Fruit fly (Drosophila melanogaster) whole organism, embryonic: ENCODE measurements around the gene CG46459.

Experiments used
- CG10147 ChIP-seq: fragments of 200-800 bp; sonication (Bioruptor generic); optimal IDR thresholded peaks from 2 replicates; lab custom pipeline; 2019; ENCODE audit warnings: missing biosample characterization, mild to moderate bottlenecking, missing genetic modification characterization, moderate library complexity
- CG12219 ChIP-seq: fragments of 200-800 bp; sonication (Bioruptor generic); optimal IDR thresholded peaks from 3 replicates; lab custom pipeline; 2018; ENCODE audit warnings: missing biosample characterization, mild to moderate bottlenecking, missing genetic modification characterization
- CG13296 ChIP-seq: fragments of 200-800 bp; sonication (Bioruptor generic); optimal IDR thresholded peaks from 3 replicates; lab custom pipeline; 2018; ENCODE audit warnings: missing biosample characterization, mild to moderate bottlenecking, missing genetic modification characterization
- CG1603 ChIP-seq: fragments of 200-800 bp; sonication (Bioruptor generic); optimal IDR thresholded peaks from 2 replicates; lab custom pipeline; 2019; ENCODE audit warnings: missing biosample characterization, mild to moderate bottlenecking, missing genetic modification characterization, moderate library complexity
- CG1647 ChIP-seq: fragments of 200-800 bp; sonication (Bioruptor generic); optimal IDR thresholded peaks from 3 replicates; lab custom pipeline; 2016; ENCODE audit warnings: missing biosample characterization, missing genetic modification characterization
- CG17328 ChIP-seq: fragments of 200-800 bp; sonication (Bioruptor generic); IDR thresholded peaks from 2 replicates; pipeline ENCODE4 v1.3.6; 2022; ENCODE audit warnings: missing biosample characterization, missing genetic modification characterization
- CG17612 ChIP-seq: fragments of 200-800 bp; sonication (Bioruptor generic); IDR thresholded peaks from 2 replicates; pipeline ENCODE4 v1.3.6; 2022; ENCODE audit warnings: missing biosample characterization, missing genetic modification characterization
- CG18599 ChIP-seq: fragments of 200-800 bp; sonication (Bioruptor generic); optimal IDR thresholded peaks from 3 replicates; lab custom pipeline; 2017; ENCODE audit warnings: missing biosample characterization, missing genetic modification characterization, mild to moderate bottlenecking, moderate library complexity, missing genetic modification reagents
- CG2875 ChIP-seq: fragments of 200-800 bp; sonication (Bioruptor generic); optimal IDR thresholded peaks from 2 replicates; lab custom pipeline; 2017; ENCODE audit warnings: missing biosample characterization, mild to moderate bottlenecking, missing genetic modification characterization, missing genetic modification reagents
- CG3847 ChIP-seq: fragments of 200-800 bp; sonication (Bioruptor generic); IDR thresholded peaks from 2 replicates; pipeline ENCODE4 v1.3.6; 2022; ENCODE audit warnings: missing biosample characterization, missing genetic modification characterization
- CG4328 ChIP-seq: fragments of 200-800 bp; sonication (Bioruptor generic); optimal IDR thresholded peaks from 3 replicates; lab custom pipeline; 2017; ENCODE audit warnings: missing biosample characterization, missing genetic modification reagents, missing genetic modification characterization
- CG4404 ChIP-seq: fragments of 200-800 bp; sonication (Bioruptor generic); IDR thresholded peaks from 2 replicates; pipeline ENCODE4 v1.3.6; 2022; ENCODE audit warnings: missing biosample characterization, missing genetic modification characterization
- CG4707 ChIP-seq: fragments of 200-800 bp; sonication (Bioruptor generic); optimal IDR thresholded peaks from 2 replicates; lab custom pipeline; 2018; ENCODE audit warnings: missing biosample characterization, mild to moderate bottlenecking, missing genetic modification characterization, moderate library complexity
- CG5180 ChIP-seq: fragments of 200-800 bp; sonication (Bioruptor generic); optimal IDR thresholded peaks from 3 replicates; lab custom pipeline; 2017; ENCODE audit warnings: missing biosample characterization, missing genetic modification characterization, mild to moderate bottlenecking, moderate library complexity, missing genetic modification reagents
- CG5953 ChIP-seq: fragments of 200-800 bp; sonication (Bioruptor generic); IDR thresholded peaks from 2 replicates; pipeline ENCODE4 v1.3.6; 2022; ENCODE audit warnings: missing biosample characterization, missing genetic modification characterization
- CG6689 ChIP-seq: fragments of 200-800 bp; sonication (Bioruptor generic); IDR thresholded peaks from 2 replicates; pipeline ENCODE4 v1.3.6; 2022; ENCODE audit warnings: missing biosample characterization, missing genetic modification characterization
- CG7963 ChIP-seq: fragments of 200-800 bp; sonication (Bioruptor generic); IDR thresholded peaks from 3 replicates; pipeline ENCODE4 v1.3.6; 2022; ENCODE audit warnings: missing biosample characterization, missing genetic modification characterization; ENCODE audit not compliant: partially characterized antibody
- CG7987 ChIP-seq: fragments of 200-800 bp; sonication (Bioruptor generic); optimal IDR thresholded peaks from 2 replicates; lab custom pipeline; 2018; ENCODE audit warnings: missing biosample characterization, mild to moderate bottlenecking, missing genetic modification characterization, moderate library complexity
- CG9797 ChIP-seq: fragments of 200-800 bp; sonication (Bioruptor generic); optimal IDR thresholded peaks from 3 replicates; lab custom pipeline; 2018; ENCODE audit warnings: missing biosample characterization, mild to moderate bottlenecking, missing genetic modification characterization
- D19A ChIP-seq: fragments of 200-800 bp; optimal IDR thresholded peaks from 3 replicates; lab custom pipeline; 2019; ENCODE audit warnings: missing biosample characterization, mild to moderate bottlenecking, missing genetic modification characterization, moderate library complexity
- Doc3 ChIP-seq: fragments of 200-800 bp; sonication (Bioruptor generic); IDR thresholded peaks from 3 replicates; pipeline ENCODE4 v1.3.6; 2022; ENCODE audit warnings: missing biosample characterization, missing genetic modification characterization; ENCODE audit not compliant: partially characterized antibody
- Dp ChIP-seq: fragments of 200-800 bp; sonication (Bioruptor generic); optimal IDR thresholded peaks from 2 replicates; lab custom pipeline; 2018; ENCODE audit warnings: missing biosample characterization, mild to moderate bottlenecking, missing genetic modification characterization, moderate library complexity
- E2f2 ChIP-seq: fragments of 200-800 bp; sonication (Bioruptor generic); IDR thresholded peaks from 2 replicates; pipeline ENCODE4 v1.3.6; 2022; ENCODE audit warnings: missing biosample characterization, missing genetic modification characterization
- ERR ChIP-seq: fragments of 200-800 bp; sonication (Bioruptor generic); optimal IDR thresholded peaks from 2 replicates; lab custom pipeline; 2016; ENCODE audit warnings: missing biosample characterization, missing genetic modification characterization
- HmgZ ChIP-seq: fragments of 200-800 bp; sonication (Bioruptor generic); optimal IDR thresholded peaks from 2 replicates; lab custom pipeline; 2018; ENCODE audit warnings: missing biosample characterization, mild to moderate bottlenecking, missing genetic modification characterization
- Hr3 ChIP-seq: fragments of 200-800 bp; sonication (Bioruptor generic); optimal IDR thresholded peaks from 3 replicates; lab custom pipeline; 2016; ENCODE audit warnings: missing biosample characterization, missing genetic modification characterization
- MTF-1 ChIP-seq: fragments of 200-800 bp; sonication (Bioruptor generic); optimal IDR thresholded peaks from 2 replicates; lab custom pipeline; 2018; ENCODE audit warnings: missing biosample characterization, mild to moderate bottlenecking, missing genetic modification characterization, borderline replicate concordance
- NC2α ChIP-seq: fragments of 200-800 bp; sonication (Bioruptor generic); optimal IDR thresholded peaks from 2 replicates; lab custom pipeline; 2016; ENCODE audit warnings: missing biosample characterization, missing genetic modification characterization
- Optix ChIP-seq: fragments of 200-800 bp; sonication (Bioruptor generic); IDR thresholded peaks from 3 replicates; pipeline ENCODE4 v1.3.6; 2022; ENCODE audit warnings: missing biosample characterization, missing genetic modification characterization
- PHDP ChIP-seq: fragments of 200-800 bp; sonication (Bioruptor generic); optimal IDR thresholded peaks from 3 replicates; lab custom pipeline; 2018; ENCODE audit warnings: missing biosample characterization, mild to moderate bottlenecking, missing genetic modification characterization, moderate library complexity
- Poxn ChIP-seq: fragments of 200-800 bp; sonication (Bioruptor generic); IDR thresholded peaks from 2 replicates; pipeline ENCODE4 v1.3.6; 2022; ENCODE audit warnings: missing biosample characterization, missing genetic modification characterization
- Side ChIP-seq: fragments of 200-800 bp; sonication (Bioruptor generic); optimal IDR thresholded peaks from 2 replicates; lab custom pipeline; 2016; ENCODE audit warnings: missing biosample characterization, missing genetic modification characterization
- Xrp1 ChIP-seq: fragments of 200-800 bp; sonication (Bioruptor generic); IDR thresholded peaks from 2 replicates; pipeline ENCODE4 v1.3.6; 2022; ENCODE audit warnings: missing biosample characterization, missing genetic modification characterization
- ash1 ChIP-seq: fragments of 200-800 bp; sonication (Bioruptor generic); optimal IDR thresholded peaks from 2 replicates; lab custom pipeline; 2018; ENCODE audit warnings: missing biosample characterization, mild to moderate bottlenecking, missing genetic modification characterization
- az2 ChIP-seq: fragments of 200-800 bp; sonication (Bioruptor generic); optimal IDR thresholded peaks from 3 replicates; lab custom pipeline; 2016; ENCODE audit warnings: missing biosample characterization, missing genetic modification characterization
- cad ChIP-seq: fragments of >200 bp; optimal IDR thresholded peaks from 2 replicates; lab custom pipeline; 2017; ENCODE audit warnings: missing biosample characterization, missing genetic modification characterization
- eve ChIP-seq, 2 experiments: fragments of >200 bp; optimal IDR thresholded peaks; 2 replicates each; lab custom pipeline; 2017; ENCODE audit warnings: missing biosample characterization in 2 of 2, missing genetic modification characterization in 2 of 2
- fu2 ChIP-seq: fragments of 200-800 bp; sonication (Bioruptor generic); optimal IDR thresholded peaks from 2 replicates; lab custom pipeline; 2016; ENCODE audit warnings: missing biosample characterization, missing genetic modification characterization
- gsb ChIP-seq: fragments of 200-800 bp; sonication (Bioruptor generic); IDR thresholded peaks from 2 replicates; pipeline ENCODE4 v1.3.6; 2022; ENCODE audit warnings: missing biosample characterization, missing genetic modification characterization
- nerfin-1 ChIP-seq: fragments of 200-800 bp; sonication (Bioruptor generic); optimal IDR thresholded peaks from 3 replicates; lab custom pipeline; 2019; ENCODE audit warnings: missing biosample characterization, mild to moderate bottlenecking, missing genetic modification characterization, moderate library complexity
- org-1 ChIP-seq: fragments of 200-800 bp; sonication (Bioruptor generic); optimal IDR thresholded peaks from 2 replicates; lab custom pipeline; 2017; ENCODE audit warnings: missing biosample characterization, missing genetic modification characterization
- ranshi ChIP-seq: fragments of 200-800 bp; sonication (Bioruptor generic); IDR thresholded peaks from 2 replicates; pipeline ENCODE4 v1.3.6; 2022; ENCODE audit warnings: missing biosample characterization, missing genetic modification characterization
- scrt ChIP-seq: fragments of 200-800 bp; sonication (Bioruptor generic); optimal IDR thresholded peaks from 2 replicates; lab custom pipeline; 2018; ENCODE audit warnings: missing biosample characterization, mild to moderate bottlenecking, missing genetic modification characterization, moderate library complexity
- so ChIP-seq: fragments of 200-800 bp; sonication (Bioruptor generic); IDR thresholded peaks from 3 replicates; pipeline ENCODE4 v1.3.6; 2022; ENCODE audit warnings: missing biosample characterization, missing genetic modification characterization
- sqz ChIP-seq: fragments of 200-800 bp; sonication (Bioruptor generic); optimal IDR thresholded peaks from 3 replicates; lab custom pipeline; 2018; ENCODE audit warnings: missing biosample characterization, mild to moderate bottlenecking, missing genetic modification characterization
- tap ChIP-seq: fragments of 200-800 bp; optimal IDR thresholded peaks from 3 replicates; lab custom pipeline; 2019; ENCODE audit warnings: missing biosample characterization, mild to moderate bottlenecking, missing genetic modification characterization, moderate library complexity
- unpg ChIP-seq: fragments of 200-800 bp; sonication (Bioruptor generic); optimal IDR thresholded peaks from 3 replicates; lab custom pipeline; 2018; ENCODE audit warnings: missing biosample characterization, mild to moderate bottlenecking, missing genetic modification characterization, moderate library complexity
- wek ChIP-seq: fragments of 200-800 bp; sonication (Bioruptor generic); optimal IDR thresholded peaks from 3 replicates; lab custom pipeline; 2018; ENCODE audit warnings: missing biosample characterization, mild to moderate bottlenecking, missing genetic modification characterization, moderate library complexity
- zf30C ChIP-seq: fragments of 200-800 bp; sonication (Bioruptor generic); optimal IDR thresholded peaks from 3 replicates; lab custom pipeline; 2018; ENCODE audit warnings: missing biosample characterization, mild to moderate bottlenecking, missing genetic modification characterization

CG46459 gene

DNA sequence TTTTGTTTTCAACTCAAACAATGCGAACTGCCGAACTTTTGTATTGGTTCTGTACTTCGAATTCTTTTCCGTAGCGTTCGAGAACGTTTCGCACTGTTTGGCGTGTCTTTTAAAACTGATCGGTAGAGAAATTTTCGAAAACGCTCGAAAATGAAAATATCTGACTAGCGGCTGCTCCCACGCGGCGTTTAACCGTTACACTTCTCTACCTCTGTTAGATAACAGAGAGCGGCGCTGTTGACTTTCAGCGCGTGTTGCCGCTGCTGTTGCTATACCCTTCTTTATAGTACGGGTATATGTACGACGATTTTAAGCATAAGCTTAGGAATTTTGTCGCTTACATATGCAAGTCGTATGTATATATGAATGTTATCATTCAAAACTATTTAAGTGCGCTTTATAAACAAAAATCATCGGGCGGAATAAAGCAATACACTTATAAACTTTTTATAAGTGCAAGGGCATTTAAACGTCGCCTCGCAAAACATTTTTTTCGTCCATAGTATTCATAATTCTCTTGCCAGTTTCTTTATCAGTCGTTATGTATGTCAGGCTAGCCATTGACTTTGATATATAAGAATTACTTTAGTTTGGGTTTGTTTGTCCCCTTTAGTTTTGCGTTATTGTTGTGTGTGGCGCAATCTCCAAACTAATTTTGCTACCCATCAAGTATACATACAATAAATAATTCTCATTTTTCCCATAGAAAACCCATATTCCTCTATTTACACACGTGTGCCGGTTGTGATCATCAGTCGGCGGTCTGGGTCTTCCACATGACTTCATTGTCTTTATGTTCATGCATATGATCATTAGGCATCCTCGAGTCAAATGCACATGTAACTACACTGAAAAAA is 15.4 kb upstream of the CG46459 start, which contains the start of gene Phyhd1 (continued):
- peak; percentile 85 for TF ChIP-seq CG10147
- no peak for TF ChIP-seq Doc3
- TF ChIP-seq NC2α (GFP tag; lab: Kevin White, UChicago), result peak; percentile 93
- peak; percentile 94 for TF ChIP-seq CG2875 (GFP tag; lab: Kevin White, UChicago)
- peak; percentile 94 for TF ChIP-seq CG1647 (GFP tag; lab: Kevin White, UChicago)
- peak; percentile 81 for TF ChIP-seq MTF-1
- TF ChIP-seq E2f2 (GFP tag; lab: Robert Waterston, UW), result peak; percentile 76
- TF ChIP-seq CG4328 (GFP tag; lab: Kevin White, UChicago), result peak; percentile 37
- peak; percentile 81 for TF ChIP-seq nerfin-1 (tag; lab: Kevin White, UChicago)
- TF ChIP-seq Dp, result no peak
- TF ChIP-seq CG5953 (GFP tag; lab: Robert Waterston, UW), result peak; percentile 88
- peak; percentile 94 for TF ChIP-seq CG12219 (GFP tag; lab: Kevin White, UChicago)
- TF ChIP-seq az2 (GFP tag; lab: Kevin White, UChicago), result peak; percentile 96
- no peak for TF ChIP-seq cad (GFP tag; lab: Kevin White, UChicago)
- peak; percentile 76 for TF ChIP-seq CG17612 (GFP tag; lab: Robert Waterston, UW)
- peak; percentile 98 for TF ChIP-seq unpg (GFP tag; lab: Kevin White, UChicago)
- peak; percentile 82 for TF ChIP-seq Poxn (GFP tag; lab: Robert Waterston, UW)
- TF ChIP-seq scrt, result peak; percentile 91
- peak; percentile 91 for TF ChIP-seq CG7987
- peak; percentile 93 for TF ChIP-seq tap
- TF ChIP-seq CG6689 (GFP tag; lab: Robert Waterston, UW), result peak; percentile 94
- peak; percentile 94 for TF ChIP-seq Hr3 (GFP tag; lab: Kevin White, UChicago)
- TF ChIP-seq ERR (GFP tag; lab: Kevin White, UChicago), result peak; percentile 86
- TF ChIP-seq CG3847, result peak; percentile 92
- TF ChIP-seq CG18599, result peak; percentile 95
- peak; percentile 70 for TF ChIP-seq CG5180
- TF ChIP-seq Xrp1 (GFP tag; lab: Robert Waterston, UW), result peak; percentile 97
- TF ChIP-seq Side (GFP tag; lab: Kevin White, UChicago), result peak; percentile 95
- TF ChIP-seq D19A, result peak; percentile 100
- TF ChIP-seq CG1603, result peak; percentile 97
- TF ChIP-seq CG7963, result no peak
- TF ChIP-seq Optix, result peak; percentile 82
- TF ChIP-seq PHDP (tag; lab: Kevin White, UChicago), result peak; percentile 95
- TF ChIP-seq so (GFP tag; lab: Robert Waterston, UW), result peak; percentile 96
- peak; percentile 88 for TF ChIP-seq gsb (GFP tag; lab: Robert Waterston, UW)
- peak; percentile 92 for TF ChIP-seq fu2 (GFP tag; lab: Kevin White, UChicago)
- TF ChIP-seq wek, result peak; percentile 81
- peak; percentile 96 for TF ChIP-seq ranshi
- peak; percentile 89 for TF ChIP-seq sqz (GFP tag; lab: Kevin White, UChicago)
- TF ChIP-seq zf30C, result no peak
- TF ChIP-seq CG17328 (GFP tag; lab: Robert Waterston, UW), result peak; percentile 93
- TF ChIP-seq org-1 (GFP tag; lab: Kevin White, UChicago), result peak; percentile 96
- peak in 1 of 2 experiments; percentile 82 for TF ChIP-seq eve (GFP tag; optimal IDR thresholded peaks at IDR 0.05; lab: Kevin White, UChicago)
- peak; percentile 78 for TF ChIP-seq CG4707 (GFP tag; lab: Kevin White, UChicago)
- TF ChIP-seq CG9797, result peak; percentile 21
- TF ChIP-seq CG13296 (GFP tag; lab: Kevin White, UChicago), result peak; percentile 83
- TF ChIP-seq ash1 (GFP tag; lab: Kevin White, UChicago), result peak; percentile 8
- peak; percentile 96 for TF ChIP-seq HmgZ
- peak; percentile 82 for TF ChIP-seq CG4404 (GFP tag; lab: Robert Waterston, UW)
